Worm (Caenorhabditis elegans) whole organism, L1 larva: ENCODE results near the gene D2063.1.
"Not testable (repeated sequence)": the region's sequence is repeated elsewhere in the genome, so short reads cannot be mapped to it uniquely, and the experiment has no call there.

Experiments
- ces-1 ChIP-seq: fragments of 150-350 bp; optimal IDR thresholded peaks from 2 replicates; lab custom pipeline; 2014; ENCODE audit warnings: missing biosample characterization, missing genetic modification reagents, missing genetic modification characterization
- dsc-1 ChIP-seq: sonication (generic microtip); optimal IDR thresholded peaks from 2 replicates; lab custom pipeline; 2016; ENCODE audit warnings: mild to moderate bottlenecking, missing genetic modification characterization, missing compliant biosample characterization
- egl-13 ChIP-seq: sonication (generic microtip); optimal IDR thresholded peaks from 2 replicates; lab custom pipeline; 2016; ENCODE audit warnings: missing genotype, missing genetic modification reagents, missing genetic modification characterization, missing compliant biosample characterization
- fkh-10 ChIP-seq: sonication (generic microtip); optimal IDR thresholded peaks from 2 replicates; lab custom pipeline; 2017; ENCODE audit warnings: missing biosample characterization, missing genetic modification reagents, missing genetic modification characterization
- grh-1 ChIP-seq: fragments of 200-800 bp; sonication (Bioruptor generic); IDR thresholded peaks from 2 replicates; pipeline ENCODE4 v1.3.6; 2022; ENCODE audit warnings: missing genetic modification reagents, missing genetic modification characterization, missing compliant biosample characterization
- nhr-11 ChIP-seq: fragments of 150-350 bp; optimal IDR thresholded peaks from 2 replicates; lab custom pipeline; 2014; ENCODE audit warnings: missing biosample characterization, missing genetic modification characterization
- ztf-11 ChIP-seq, 2 experiments: sonication (generic microtip); optimal IDR thresholded peaks; 2 replicates each; lab custom pipeline; 2016 to 2017; ENCODE audit warnings: missing genetic modification characterization in 2 of 2, missing biosample characterization in 1 of 2, missing compliant biosample characterization in 1 of 2

DNA sequence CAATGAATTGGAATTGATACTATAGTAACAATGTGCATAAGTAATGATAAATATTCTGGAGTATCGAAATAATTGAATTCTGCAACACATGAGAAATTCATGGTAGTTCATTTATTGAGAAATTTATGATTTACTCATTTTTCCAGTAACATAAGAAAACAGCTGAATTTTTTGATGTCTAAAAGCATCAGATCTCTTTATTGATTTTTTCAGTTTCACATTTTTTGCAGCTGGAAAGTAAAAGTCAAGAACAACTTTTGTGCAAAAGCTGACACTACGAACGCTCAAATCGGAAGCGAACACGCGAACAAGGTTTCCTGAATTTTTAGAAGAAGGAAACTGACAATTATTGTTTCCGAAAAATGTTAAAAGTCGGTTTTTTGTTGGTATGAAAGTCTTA lies 36.8 kb upstream of the D2063.1 start, which contains the start of gene srh-193:
- TF ChIP-seq dsc-1 (tag; lab: Kevin White, UChicago); grh-1 (GFP tag; lab: Robert Waterston, UW); nhr-11 (tag; lab: Kevin White, UChicago); ces-1 (GFP tag; lab: Kevin White, UChicago); egl-13 (tag; lab: Kevin White, UChicago); fkh-10 (GFP tag; lab: Kevin White, UChicago); ztf-11 (tag; optimal IDR thresholded peaks at IDR 0.05; lab: Kevin White, UChicago): not testable (repeated sequence)
